Worm (Caenorhabditis elegans) whole organism, young adult: ENCODE results near the gene T23F11.4.

ENCODE experiments used
- Y56A3A.18 ChIP-seq: fragments of 200-800 bp; sonication (Bioruptor generic); IDR thresholded peaks from 2 replicates; pipeline ENCODE4 v1.3.6; 2022; ENCODE audit warnings: missing genetic modification reagents, missing genetic modification characterization, missing compliant biosample characterization
- madf-6 ChIP-seq: fragments of 200-800 bp; sonication (Bioruptor generic); IDR thresholded peaks from 2 replicates; pipeline ENCODE4 v1.3.6; 2022; ENCODE audit warnings: missing genetic modification reagents, missing genetic modification characterization, missing compliant biosample characterization
- nhr-120 ChIP-seq: fragments of 200-800 bp; sonication (Bioruptor generic); IDR thresholded peaks from 2 replicates; pipeline ENCODE4 v1.3.6; 2022; ENCODE audit warnings: missing genetic modification characterization, missing compliant biosample characterization
- snpc-4 ChIP-seq, 5 experiments: fragments of 150-350 bp in 1 of 5; sonication (generic microtip) in 4 of 5; optimal IDR thresholded peaks; 2 replicates each; lab custom pipeline; 2014 to 2018; ENCODE audit warnings: missing genetic modification characterization in 5 of 5, missing biosample characterization in 3 of 5, antibody characterized with exemption in 2 of 5, mild to moderate bottlenecking in 2 of 5, missing compliant biosample characterization in 2 of 5, missing genotype in 2 of 5, moderate library complexity in 2 of 5, missing genetic modification reagents in 1 of 5
- somi-1 ChIP-seq: fragments of 200-800 bp; sonication (Bioruptor generic); optimal IDR thresholded peaks from 2 replicates; lab custom pipeline; 2018; ENCODE audit warnings: mild to moderate bottlenecking, missing genetic modification characterization, missing compliant biosample characterization
- unc-62 ChIP-seq: fragments of 150-350 bp; optimal IDR thresholded peaks from 2 replicates; lab custom pipeline; 2014; ENCODE audit warnings: missing biosample characterization, missing genetic modification reagents, missing genetic modification characterization

DNA sequence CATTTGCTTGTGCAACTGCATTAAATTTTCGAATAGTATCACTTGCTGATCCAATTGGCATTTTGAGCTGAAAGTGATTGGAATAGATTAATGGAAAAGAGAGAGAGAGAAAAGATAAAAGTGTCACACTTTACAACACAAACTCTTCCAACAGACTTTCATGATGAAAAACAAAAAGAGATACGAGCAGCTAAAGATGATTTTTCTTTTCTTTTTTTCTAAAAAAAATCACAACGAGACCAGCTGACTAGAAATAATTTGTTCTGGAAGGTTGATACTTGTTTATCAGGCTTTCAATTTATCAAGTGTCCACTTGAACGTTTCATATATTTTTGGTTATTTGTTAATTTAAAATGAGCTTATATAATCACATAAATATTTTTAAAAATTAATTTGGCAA lies 22.0 kb upstream of the T23F11.4 start:
- TF ChIP-seq snpc-4 (GFP tag; optimal IDR thresholded peaks at IDR 0.05; lab: Kevin White, UChicago): no peak
- no peak for TF ChIP-seq snpc-4 (tag; optimal IDR thresholded peaks at IDR 0.05; lab: Kevin White, UChicago)
- no peak for TF ChIP-seq madf-6 (GFP tag; lab: Robert Waterston, UW)
- no peak for TF ChIP-seq Y56A3A.18 (GFP tag; lab: Robert Waterston, UW)
- no peak for TF ChIP-seq somi-1 (GFP tag; lab: Kevin White, UChicago)
- TF ChIP-seq nhr-120 (GFP tag; lab: Robert Waterston, UW): no peak
- TF ChIP-seq unc-62 (GFP tag; lab: Kevin White, UChicago): no peak
